Fruit fly (Drosophila melanogaster) whole organism: ENCODE data around the gene GluRIIB.

Experiments used
- Dll ChIP-seq: fragments of >200 bp; optimal IDR thresholded peaks from 2 replicates; lab custom pipeline; 2017
- psq ChIP-seq: fragments of >200 bp; optimal IDR thresholded peaks from 2 replicates; lab custom pipeline; 2017

dm6 chr2L:5551538-5551937 is 7.6 kb upstream of the GluRIIB start, which contains the start of gene CG18269:
- TF ChIP-seq Dll (lab: Kevin White, UChicago) (no peak), psq (lab: Kevin White, UChicago) (no peak)
